Fruit fly (Drosophila melanogaster) whole organism, embryonic: ENCODE results near the gene spidey.

ENCODE experiments used
- Awh ChIP-seq: fragments of 200-800 bp; sonication (Bioruptor generic); IDR thresholded peaks from 2 replicates; pipeline ENCODE4, ENCODE4 v1.3.6; 2022; ENCODE audit warnings: missing biosample characterization, missing genetic modification characterization
- BtbVII ChIP-seq: fragments of 200-800 bp; sonication (Bioruptor generic); optimal IDR thresholded peaks from 3 replicates; lab custom pipeline; 2017; ENCODE audit warnings: missing biosample characterization, mild to moderate bottlenecking, missing genetic modification characterization
- C15 ChIP-seq: fragments of 200-800 bp; sonication (Bioruptor generic); IDR thresholded peaks from 3 replicates; pipeline ENCODE4 v1.3.6; 2022; ENCODE audit warnings: missing biosample characterization, missing genetic modification characterization
- CG10431 ChIP-seq: fragments of 200-800 bp; sonication (Bioruptor generic); optimal IDR thresholded peaks from 3 replicates; lab custom pipeline; 2018; ENCODE audit warnings: missing biosample characterization, mild to moderate bottlenecking, missing genetic modification characterization
- CG10565 ChIP-seq: fragments of 200-800 bp; sonication (Bioruptor generic); optimal IDR thresholded peaks from 3 replicates; lab custom pipeline; 2016; ENCODE audit warnings: missing biosample characterization, mild to moderate bottlenecking, missing genetic modification characterization
- CG11560 ChIP-seq: fragments of 200-800 bp; sonication (Bioruptor generic); IDR thresholded peaks from 3 replicates; pipeline ENCODE4 v1.3.6; 2022; ENCODE audit warnings: missing biosample characterization, missing genetic modification characterization
- CG1233 ChIP-seq: fragments of 200-800 bp; sonication (Bioruptor generic); optimal IDR thresholded peaks from 4 replicates; lab custom pipeline; 2018; ENCODE audit warnings: missing biosample characterization, mild to moderate bottlenecking, missing genetic modification characterization
- CG12391 ChIP-seq: fragments of 200-800 bp; sonication (Bioruptor generic); optimal IDR thresholded peaks from 3 replicates; lab custom pipeline; 2018; ENCODE audit warnings: missing biosample characterization, mild to moderate bottlenecking, missing genetic modification characterization, moderate library complexity
- CG13775 ChIP-seq: fragments of 200-800 bp; sonication (Bioruptor generic); optimal IDR thresholded peaks from 3 replicates; lab custom pipeline; 2017; ENCODE audit warnings: missing biosample characterization, mild to moderate bottlenecking, missing genetic modification characterization
- CG14860 ChIP-seq: fragments of 200-800 bp; sonication (Bioruptor generic); IDR thresholded peaks from 3 replicates; pipeline ENCODE4 v1.3.6; 2022; ENCODE audit warnings: missing biosample characterization, missing genetic modification characterization; ENCODE audit not compliant: partially characterized antibody
- CG14965 ChIP-seq: fragments of 200-800 bp; sonication (Bioruptor generic); optimal IDR thresholded peaks from 2 replicates; lab custom pipeline; 2016; ENCODE audit warnings: missing biosample characterization, missing genetic modification characterization, borderline replicate concordance
- CG17612 ChIP-seq: fragments of 200-800 bp; sonication (Bioruptor generic); IDR thresholded peaks from 2 replicates; pipeline ENCODE4 v1.3.6; 2022; ENCODE audit warnings: missing biosample characterization, missing genetic modification characterization
- CG1832 ChIP-seq: fragments of 200-800 bp; sonication (Bioruptor generic); optimal IDR thresholded peaks from 2 replicates; lab custom pipeline; 2017; ENCODE audit warnings: missing biosample characterization, mild to moderate bottlenecking, missing genetic modification characterization, inconsistent platforms
- CG18764 ChIP-seq: fragments of 200-800 bp; sonication (Bioruptor generic); optimal IDR thresholded peaks from 3 replicates; lab custom pipeline; 2016; ENCODE audit warnings: missing biosample characterization, missing genetic modification characterization
- CG2199 ChIP-seq: fragments of 200-800 bp; sonication (Bioruptor generic); IDR thresholded peaks from 3 replicates; pipeline ENCODE4 v1.3.6; 2022; ENCODE audit warnings: missing biosample characterization, missing genetic modification characterization
- CG31388 ChIP-seq: fragments of 200-800 bp; sonication (Bioruptor generic); optimal IDR thresholded peaks from 2 replicates; lab custom pipeline; 2016; ENCODE audit warnings: missing biosample characterization, missing genetic modification characterization
- CG33213 ChIP-seq: fragments of 200-800 bp; sonication (Bioruptor generic); optimal IDR thresholded peaks from 3 replicates; lab custom pipeline; 2016; ENCODE audit warnings: missing biosample characterization, missing genetic modification characterization
- CG4424 ChIP-seq: fragments of 200-800 bp; sonication (Bioruptor generic); optimal IDR thresholded peaks from 3 replicates; lab custom pipeline; 2016; ENCODE audit warnings: missing biosample characterization, missing genetic modification characterization
- CG9437 ChIP-seq: fragments of 200-800 bp; sonication (Bioruptor generic); optimal IDR thresholded peaks from 2 replicates; lab custom pipeline; 2018; ENCODE audit warnings: missing biosample characterization, mild to moderate bottlenecking, missing genetic modification characterization
- D ChIP-seq, 2 experiments: fragments of 200-800 bp in 1 of 2; fragments of >200 bp in 1 of 2; sonication (Bioruptor generic) in 1 of 2; optimal IDR thresholded peaks; 2 replicates in 1 of 2; 3 replicates in 1 of 2; lab custom pipeline; 2017; ENCODE audit warnings: mild to moderate bottlenecking in 1 of 2, missing biosample characterization in 1 of 2, missing genetic modification characterization in 1 of 2, missing genetic modification reagents in 1 of 2
- Doc3 ChIP-seq: fragments of 200-800 bp; sonication (Bioruptor generic); IDR thresholded peaks from 3 replicates; pipeline ENCODE4 v1.3.6; 2022; ENCODE audit warnings: missing biosample characterization, missing genetic modification characterization; ENCODE audit not compliant: partially characterized antibody
- Dref ChIP-seq: fragments of 200-800 bp; sonication (Bioruptor generic); IDR thresholded peaks from 2 replicates; pipeline ENCODE4 v1.3.6; 2022; ENCODE audit warnings: missing biosample characterization, missing genetic modification characterization
- Eip74EF ChIP-seq, 2 experiments: fragments of 200-800 bp in 1 of 2; fragments of >200 bp in 1 of 2; sonication (Bioruptor generic) in 1 of 2; optimal IDR thresholded peaks; 2 replicates each; lab custom pipeline; 2017 to 2019; ENCODE audit warnings: missing biosample characterization in 2 of 2, missing genetic modification characterization in 2 of 2, mild to moderate bottlenecking in 1 of 2, moderate library complexity in 1 of 2
- Ets97D ChIP-seq: fragments of 200-800 bp; sonication (Bioruptor generic); optimal IDR thresholded peaks from 3 replicates; lab custom pipeline; 2016; ENCODE audit warnings: missing biosample characterization, missing genetic modification characterization
- Hr78 ChIP-seq, 2 experiments: fragments of 200-800 bp in 1 of 2; fragments of >200 bp in 1 of 2; sonication (Bioruptor generic) in 1 of 2; optimal IDR thresholded peaks; 2 replicates each; lab custom pipeline; 2017 to 2019; ENCODE audit warnings: missing biosample characterization in 2 of 2, missing genetic modification characterization in 2 of 2, mild to moderate bottlenecking in 1 of 2, moderate library complexity in 1 of 2
- Kr ChIP-seq: fragments of 200-800 bp; sonication (Bioruptor generic); optimal IDR thresholded peaks from 2 replicates; lab custom pipeline; 2017; ENCODE audit warnings: missing biosample characterization, mild to moderate bottlenecking, missing genetic modification characterization
- MESR4 ChIP-seq: fragments of 200-800 bp; sonication (Bioruptor generic); optimal IDR thresholded peaks from 2 replicates; lab custom pipeline; 2018; ENCODE audit warnings: missing biosample characterization, mild to moderate bottlenecking, missing genetic modification characterization, moderate library complexity
- Sry-δ ChIP-seq: fragments of 200-800 bp; sonication (Bioruptor generic); optimal IDR thresholded peaks from 2 replicates; lab custom pipeline; 2016; ENCODE audit warnings: missing biosample characterization, missing genetic modification characterization
- Ssrp ChIP-seq: fragments of 200-800 bp; sonication (Bioruptor generic); optimal IDR thresholded peaks from 2 replicates; lab custom pipeline; 2018; ENCODE audit warnings: missing biosample characterization, mild to moderate bottlenecking, missing genetic modification characterization, moderate library complexity
- abd-A ChIP-seq: fragments of 200-800 bp; sonication (Bioruptor generic); optimal IDR thresholded peaks from 3 replicates; lab custom pipeline; 2019; ENCODE audit warnings: missing biosample characterization, mild to moderate bottlenecking, missing genetic modification characterization, moderate library complexity
- ap ChIP-seq: fragments of 200-800 bp; sonication (Bioruptor generic); IDR thresholded peaks from 2 replicates; pipeline ENCODE4 v1.3.6; 2022; ENCODE audit warnings: missing biosample characterization, missing genetic modification characterization
- btn ChIP-seq: fragments of 200-800 bp; sonication (Bioruptor generic); optimal IDR thresholded peaks from 2 replicates; lab custom pipeline; 2016; ENCODE audit warnings: missing biosample characterization, missing genetic modification characterization
- chm ChIP-seq: fragments of 200-800 bp; sonication (Bioruptor generic); IDR thresholded peaks from 2 replicates; pipeline ENCODE4 v1.3.6; 2022; ENCODE audit warnings: missing biosample characterization, missing genetic modification characterization
- cwo ChIP-seq: fragments of 200-800 bp; sonication (Bioruptor generic); optimal IDR thresholded peaks from 3 replicates; lab custom pipeline; 2017; ENCODE audit warnings: missing biosample characterization, missing genetic modification characterization, mild to moderate bottlenecking, moderate library complexity, missing genetic modification reagents
- exex ChIP-seq: fragments of 200-800 bp; sonication (Bioruptor generic); optimal IDR thresholded peaks from 4 replicates; lab custom pipeline; 2018; ENCODE audit warnings: missing biosample characterization, mild to moderate bottlenecking, missing genetic modification characterization, moderate library complexity
- gro ChIP-seq: fragments of 200-800 bp; sonication (Bioruptor generic); optimal IDR thresholded peaks from 2 replicates; lab custom pipeline; 2016; ENCODE audit warnings: missing biosample characterization, missing genetic modification characterization
- gt ChIP-seq: fragments of 200-800 bp; sonication (Bioruptor generic); IDR thresholded peaks from 2 replicates; pipeline ENCODE4 v1.3.6; 2022; ENCODE audit warnings: missing biosample characterization, missing genetic modification characterization
- hbn ChIP-seq: fragments of 200-800 bp; sonication (Bioruptor generic); IDR thresholded peaks from 2 replicates; pipeline ENCODE4 v1.3.6; 2022; ENCODE audit warnings: missing biosample characterization, missing genetic modification characterization; ENCODE audit not compliant: partially characterized antibody
- ken ChIP-seq: fragments of 200-800 bp; sonication (Bioruptor generic); IDR thresholded peaks from 3 replicates; pipeline ENCODE4 v1.3.6; 2022; ENCODE audit warnings: missing biosample characterization, missing genetic modification characterization
- lbe ChIP-seq: fragments of 200-800 bp; sonication (Bioruptor generic); optimal IDR thresholded peaks from 2 replicates; lab custom pipeline; 2016; ENCODE audit warnings: missing biosample characterization, mild to moderate bottlenecking, missing genetic modification characterization
- lmd ChIP-seq: fragments of 200-800 bp; sonication (Bioruptor generic); IDR thresholded peaks from 2 replicates; pipeline ENCODE4 v1.3.6; 2022; ENCODE audit warnings: missing biosample characterization, missing genetic modification characterization
- phol ChIP-seq: fragments of 200-800 bp; sonication (Bioruptor generic); optimal IDR thresholded peaks from 3 replicates; lab custom pipeline; 2018; ENCODE audit warnings: missing biosample characterization, mild to moderate bottlenecking, missing genetic modification characterization, moderate library complexity
- pum ChIP-seq: fragments of 200-800 bp; sonication (Bioruptor generic); optimal IDR thresholded peaks from 2 replicates; lab custom pipeline; 2016; ENCODE audit warnings: missing biosample characterization, missing genetic modification characterization
- sisA ChIP-seq: fragments of 200-800 bp; sonication (Bioruptor generic); IDR thresholded peaks from 2 replicates; pipeline ENCODE4 v1.3.6; 2022; ENCODE audit warnings: missing biosample characterization, missing genetic modification characterization
- slbo ChIP-seq: fragments of 200-800 bp; sonication (Bioruptor generic); IDR thresholded peaks from 2 replicates; pipeline ENCODE4 v1.3.6; 2022; ENCODE audit warnings: missing biosample characterization, missing genetic modification characterization
- unc-4 ChIP-seq: fragments of 200-800 bp; sonication (Bioruptor generic); IDR thresholded peaks from 2 replicates; pipeline ENCODE4 v1.3.6; 2022; ENCODE audit warnings: missing biosample characterization, missing genetic modification characterization; ENCODE audit not compliant: partially characterized antibody
- wor ChIP-seq: fragments of 200-800 bp; sonication (Bioruptor generic); IDR thresholded peaks from 2 replicates; pipeline ENCODE4 v1.3.6; 2022; ENCODE audit warnings: missing biosample characterization, missing genetic modification characterization

spidey gene

DNA sequence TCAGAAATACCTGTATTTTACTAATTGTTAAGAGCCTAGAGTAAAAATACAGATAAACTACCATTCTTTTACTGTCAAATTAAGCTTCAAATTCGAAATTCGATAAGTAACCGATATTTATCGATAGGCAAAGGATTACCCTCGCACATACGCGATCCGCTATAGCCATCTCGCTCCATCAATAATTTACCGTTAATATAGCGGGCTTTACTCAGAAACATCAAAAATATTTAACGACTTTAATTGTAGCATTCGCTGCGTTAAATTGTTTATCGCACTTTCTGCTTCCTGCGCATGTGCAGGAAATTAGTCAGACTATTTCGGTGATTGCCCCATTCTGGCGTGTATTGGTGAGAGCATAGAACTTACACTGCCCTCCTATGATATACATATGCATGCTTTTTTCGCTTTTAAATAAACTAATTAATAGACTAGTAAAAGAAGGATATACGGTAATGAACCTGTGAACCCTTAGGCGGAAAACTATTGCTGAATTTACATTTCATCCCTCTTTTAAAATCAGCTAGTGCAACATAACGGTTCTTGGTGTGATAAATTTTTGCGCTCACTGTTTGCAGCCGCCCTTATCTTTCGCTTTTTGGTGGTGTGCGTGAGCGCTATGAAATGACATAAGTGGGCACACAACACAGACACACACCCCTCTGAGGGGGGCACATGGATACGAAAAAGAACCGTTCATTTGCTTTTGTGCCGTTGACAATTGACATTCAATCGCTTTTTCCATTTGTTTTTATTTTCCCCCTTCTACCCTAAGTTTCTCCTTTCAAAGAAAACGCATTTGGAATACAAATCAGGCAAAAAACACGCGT lies at the start of gene spidey, which contains the start of gene dpr14 (continued):
- TF ChIP-seq CG10431 (GFP tag; lab: Kevin White, UChicago), result peak; percentile 75
- peak; percentile 80 for TF ChIP-seq exex (tag; lab: Kevin White, UChicago)
- TF ChIP-seq CG14860 (GFP tag; lab: Robert Waterston, UW), result no peak
- TF ChIP-seq CG13775, result peak; percentile 86
- peak; percentile 75 for TF ChIP-seq chm (GFP tag; lab: Robert Waterston, UW)
- peak; percentile 77 for TF ChIP-seq CG18764 (GFP tag; lab: Kevin White, UChicago)
- TF ChIP-seq gro (GFP tag; lab: Kevin White, UChicago), result peak; percentile 92
- TF ChIP-seq MESR4 (GFP tag; lab: Kevin White, UChicago), result peak; percentile 70
- no peak for TF ChIP-seq CG1832 (GFP tag; lab: Kevin White, UChicago)
- TF ChIP-seq hbn, result no peak
- peak; percentile 71; the same call in 1 of the 3 replicates for TF ChIP-seq C15 (GFP tag; lab: Robert Waterston, UW)
- peak in 1 of 2 experiments; percentile 84 for TF ChIP-seq Eip74EF (GFP tag; optimal IDR thresholded peaks at IDR 0.05; lab: Kevin White, UChicago)
- 0 out of 3 replicates have a peak, but pooled peaks have one; percentile 15 for TF ChIP-seq Doc3
- TF ChIP-seq phol, result peak; percentile 86
- TF ChIP-seq Dref (GFP tag; lab: Robert Waterston, UW), result peak; percentile 58
- TF ChIP-seq abd-A (tag; lab: Kevin White, UChicago), result peak; percentile 92
- TF ChIP-seq CG2199 (GFP tag; lab: Robert Waterston, UW), result peak; percentile 62; the same call in 1 of the 3 replicates
- peak; percentile 79 for TF ChIP-seq wor
- TF ChIP-seq CG11560 (tag; lab: Robert Waterston, UW), result peak; percentile 79; the same call in 2 of the 3 replicates
- peak; percentile 80 for TF ChIP-seq CG17612 (GFP tag; lab: Robert Waterston, UW)
- TF ChIP-seq Kr (GFP tag; lab: Kevin White, UChicago), result no peak
- peak; percentile 31 for TF ChIP-seq CG10565
- TF ChIP-seq pum (GFP tag; lab: Kevin White, UChicago), result peak; percentile 82
- peak; percentile 93 for TF ChIP-seq sisA
- TF ChIP-seq CG4424 (GFP tag; lab: Kevin White, UChicago), result peak; percentile 86
- TF ChIP-seq BtbVII, result peak; percentile 91
- peak; percentile 49; the same call in 1 of the 2 replicates for TF ChIP-seq gt (GFP tag; lab: Robert Waterston, UW)
- peak; percentile 68 for TF ChIP-seq ap (GFP tag; lab: Robert Waterston, UW)
- TF ChIP-seq Hr78 (GFP tag; optimal IDR thresholded peaks at IDR 0.05; lab: Kevin White, UChicago), result peak in 1 of 2 experiments; percentile 75
- TF ChIP-seq CG9437, result peak; percentile 76
- TF ChIP-seq D (optimal IDR thresholded peaks at IDR 0.05; lab: Kevin White, UChicago), result no peak
- TF ChIP-seq D (GFP tag; optimal IDR thresholded peaks at IDR 0.05; lab: Kevin White, UChicago), result peak; percentile 86
- TF ChIP-seq ken (GFP tag; lab: Robert Waterston, UW), result peak; percentile 87
- peak; percentile 45 for TF ChIP-seq Sry-δ (GFP tag; lab: Kevin White, UChicago)
- peak; percentile 71 for TF ChIP-seq lbe
- peak; percentile 63 for TF ChIP-seq Ets97D
- peak; percentile 48 for TF ChIP-seq CG31388
- TF ChIP-seq unc-4, result peak; percentile 42
- peak; percentile 91 for TF ChIP-seq lmd (GFP tag; lab: Robert Waterston, UW)
- peak; percentile 79 for TF ChIP-seq Awh
- TF ChIP-seq CG33213, result peak; percentile 80
- peak; percentile 78 for TF ChIP-seq Ssrp (tag; lab: Kevin White, UChicago)
- peak; percentile 36 for TF ChIP-seq CG14965 (GFP tag; lab: Kevin White, UChicago)
- peak; percentile 85 for TF ChIP-seq CG1233 (GFP tag; lab: Kevin White, UChicago)
- peak; percentile 77 for TF ChIP-seq btn (GFP tag; lab: Kevin White, UChicago)
- peak; percentile 91 for TF ChIP-seq CG12391 (tag; lab: Kevin White, UChicago)
- TF ChIP-seq slbo (GFP tag; lab: Robert Waterston, UW), result peak; percentile 94
- peak; percentile 87 for TF ChIP-seq cwo (GFP tag; lab: Kevin White, UChicago)
